Fruit fly (Drosophila melanogaster): Measurements from ENCODE around the gene Ilk.

- TF ChIP-seq CG12768 (GFP tag; optimal IDR thresholded peaks at IDR 0.05) (no peak), Clk (GFP tag; optimal IDR thresholded peaks at IDR 0.05) (no peak), Hr96 (GFP tag; optimal IDR thresholded peaks at IDR 0.05) (no peak), cic (GFP tag; optimal IDR thresholded peaks at IDR 0.05) (no peak), kay (GFP tag; ENCODE audit: borderline replicate concordance) (no peak), Mnt (GFP tag; optimal IDR thresholded peaks at IDR 0.05) (no peak), CG11617 (GFP tag; optimal IDR thresholded peaks at IDR 0.05) (no peak), CG7045 (GFP tag; optimal IDR thresholded peaks at IDR 0.05) (no peak), CG5204 (GFP tag; optimal IDR thresholded peaks at IDR 0.05) (no peak), ovo (GFP tag; optimal IDR thresholded peaks at IDR 0.05) (no peak)
Measured at dm6 chr3L:21206486-21206885, 10.2 kb upstream of the Ilk start.
